Fruit fly (Drosophila melanogaster) whole organism, embryonic: ENCODE data around the gene RpL37A.
A peak's percentile ranks its signal among the peaks of the same experiment; 100 is the strongest.

Experiments used
- CG10147 ChIP-seq: fragments of 200-800 bp; sonication (Bioruptor generic); optimal IDR thresholded peaks from 2 replicates; lab custom pipeline; 2019; ENCODE audit warnings: missing biosample characterization, mild to moderate bottlenecking, missing genetic modification characterization, moderate library complexity
- CG10274 ChIP-seq: fragments of 200-800 bp; sonication (Bioruptor generic); optimal IDR thresholded peaks from 3 replicates; lab custom pipeline; 2017; ENCODE audit warnings: missing biosample characterization, mild to moderate bottlenecking, missing genetic modification characterization
- CG11085 ChIP-seq: fragments of 200-800 bp; sonication (Bioruptor generic); IDR thresholded peaks from 2 replicates; pipeline ENCODE4 v1.3.6; 2022; ENCODE audit warnings: missing biosample characterization, missing genetic modification characterization
- CG11093 ChIP-seq: fragments of 200-800 bp; sonication (Bioruptor generic); IDR thresholded peaks from 3 replicates; pipeline ENCODE4 v1.3.6; 2022; ENCODE audit warnings: missing biosample characterization, missing genetic modification characterization
- CG11504 ChIP-seq: fragments of 200-800 bp; sonication (Bioruptor generic); optimal IDR thresholded peaks from 3 replicates; lab custom pipeline; 2019; ENCODE audit warnings: missing biosample characterization, mild to moderate bottlenecking, missing genetic modification characterization, moderate library complexity
- CG13775 ChIP-seq: fragments of 200-800 bp; sonication (Bioruptor generic); optimal IDR thresholded peaks from 3 replicates; lab custom pipeline; 2017; ENCODE audit warnings: missing biosample characterization, mild to moderate bottlenecking, missing genetic modification characterization
- CG18262 ChIP-seq: fragments of 200-800 bp; optimal IDR thresholded peaks from 3 replicates; lab custom pipeline; 2019; ENCODE audit warnings: missing biosample characterization, mild to moderate bottlenecking, missing genetic modification characterization, moderate library complexity
- CG2129 ChIP-seq: fragments of 200-800 bp; sonication (Bioruptor generic); IDR thresholded peaks from 2 replicates; pipeline ENCODE4 v1.3.6; 2022; ENCODE audit warnings: missing biosample characterization, missing genetic modification characterization; ENCODE audit not compliant: partially characterized antibody
- CG2875 ChIP-seq: fragments of 200-800 bp; sonication (Bioruptor generic); optimal IDR thresholded peaks from 2 replicates; lab custom pipeline; 2017; ENCODE audit warnings: missing biosample characterization, mild to moderate bottlenecking, missing genetic modification characterization, missing genetic modification reagents
- CG30020 ChIP-seq: fragments of 200-800 bp; optimal IDR thresholded peaks from 2 replicates; lab custom pipeline; 2019; ENCODE audit warnings: missing biosample characterization, mild to moderate bottlenecking, missing genetic modification characterization, moderate library complexity
- CG4617 ChIP-seq: fragments of 200-800 bp; sonication (Bioruptor generic); optimal IDR thresholded peaks from 3 replicates; lab custom pipeline; 2016; ENCODE audit warnings: missing biosample characterization, missing genetic modification characterization, borderline replicate concordance
- CG4730 ChIP-seq: fragments of 200-800 bp; sonication (Bioruptor generic); IDR thresholded peaks from 2 replicates; pipeline ENCODE4 v1.3.6; 2022; ENCODE audit warnings: missing biosample characterization, missing genetic modification characterization
- CG5245 ChIP-seq: fragments of 200-800 bp; sonication (Bioruptor generic); optimal IDR thresholded peaks from 3 replicates; lab custom pipeline; 2016; ENCODE audit warnings: missing biosample characterization, missing genetic modification characterization
- CG6791 ChIP-seq: fragments of 200-800 bp; sonication (Bioruptor generic); IDR thresholded peaks from 3 replicates; pipeline ENCODE4 v1.3.6; 2022; ENCODE audit warnings: missing biosample characterization, missing genetic modification characterization; ENCODE audit not compliant: partially characterized antibody
- CG6854 ChIP-seq: fragments of 200-800 bp; sonication (Bioruptor generic); optimal IDR thresholded peaks from 3 replicates; lab custom pipeline; 2017; ENCODE audit warnings: missing biosample characterization, mild to moderate bottlenecking, missing genetic modification characterization
- CG7357 ChIP-seq: fragments of 200-800 bp; sonication (Bioruptor generic); IDR thresholded peaks from 3 replicates; pipeline ENCODE4 v1.3.6; 2022; ENCODE audit warnings: missing biosample characterization, missing genetic modification characterization
- CG7786 ChIP-seq: fragments of 200-800 bp; sonication (Bioruptor generic); optimal IDR thresholded peaks from 2 replicates; lab custom pipeline; 2016; ENCODE audit warnings: missing biosample characterization, missing genetic modification characterization
- CG8089 ChIP-seq: fragments of 200-800 bp; sonication (Bioruptor generic); optimal IDR thresholded peaks from 3 replicates; lab custom pipeline; 2016; ENCODE audit warnings: missing biosample characterization, missing genetic modification characterization
- CoRest ChIP-seq: fragments of 200-800 bp; sonication (Bioruptor generic); optimal IDR thresholded peaks from 3 replicates; lab custom pipeline; 2018; ENCODE audit warnings: missing biosample characterization, mild to moderate bottlenecking, missing genetic modification characterization, moderate library complexity
- Dip2 ChIP-seq: fragments of 200-800 bp; sonication (Bioruptor generic); IDR thresholded peaks from 2 replicates; pipeline ENCODE4 v1.3.6; 2022; ENCODE audit warnings: missing biosample characterization, missing genetic modification characterization
- HLHmδ ChIP-seq: fragments of 200-800 bp; sonication (Bioruptor generic); optimal IDR thresholded peaks from 2 replicates; lab custom pipeline; 2018; ENCODE audit warnings: missing biosample characterization, mild to moderate bottlenecking, missing genetic modification characterization, moderate library complexity
- HmgZ ChIP-seq: fragments of 200-800 bp; sonication (Bioruptor generic); optimal IDR thresholded peaks from 2 replicates; lab custom pipeline; 2018; ENCODE audit warnings: missing biosample characterization, mild to moderate bottlenecking, missing genetic modification characterization
- Hr78 ChIP-seq, 2 experiments: fragments of 200-800 bp in 1 of 2; fragments of >200 bp in 1 of 2; sonication (Bioruptor generic) in 1 of 2; optimal IDR thresholded peaks; 2 replicates each; lab custom pipeline; 2017 to 2019; ENCODE audit warnings: missing biosample characterization in 2 of 2, missing genetic modification characterization in 2 of 2, mild to moderate bottlenecking in 1 of 2, moderate library complexity in 1 of 2
- Kr ChIP-seq: fragments of 200-800 bp; sonication (Bioruptor generic); optimal IDR thresholded peaks from 2 replicates; lab custom pipeline; 2017; ENCODE audit warnings: missing biosample characterization, mild to moderate bottlenecking, missing genetic modification characterization
- Lpt ChIP-seq: fragments of >200 bp; optimal IDR thresholded peaks from 2 replicates; lab custom pipeline; 2018; ENCODE audit warnings: missing biosample characterization, missing genetic modification characterization
- MBD-R2 ChIP-seq: fragments of 200-800 bp; sonication (Bioruptor generic); IDR thresholded peaks from 2 replicates; pipeline ENCODE4 v1.3.6; 2022; ENCODE audit warnings: missing biosample characterization, missing genetic modification characterization
- Meics ChIP-seq: fragments of 200-800 bp; sonication (Bioruptor generic); optimal IDR thresholded peaks from 2 replicates; lab custom pipeline; 2017; ENCODE audit warnings: missing biosample characterization, mild to moderate bottlenecking, missing genetic modification characterization
- Nf-YB ChIP-seq: fragments of 200-800 bp; sonication (Bioruptor generic); optimal IDR thresholded peaks from 3 replicates; lab custom pipeline; 2019; ENCODE audit warnings: missing biosample characterization, mild to moderate bottlenecking, missing genetic modification characterization, moderate library complexity
- Sox100B ChIP-seq: fragments of 200-800 bp; sonication (Bioruptor generic); optimal IDR thresholded peaks from 3 replicates; lab custom pipeline; 2018; ENCODE audit warnings: missing biosample characterization, mild to moderate bottlenecking, missing genetic modification characterization
- Spps ChIP-seq: fragments of 200-800 bp; sonication (Bioruptor generic); optimal IDR thresholded peaks from 2 replicates; lab custom pipeline; 2018; ENCODE audit warnings: missing biosample characterization, mild to moderate bottlenecking, missing genetic modification characterization
- Taf1 ChIP-seq: fragments of 200-800 bp; sonication (Bioruptor generic); IDR thresholded peaks from 2 replicates; pipeline ENCODE4 v1.3.6; 2022; ENCODE audit warnings: missing biosample characterization, missing genetic modification characterization
- Xbp1 ChIP-seq: fragments of 200-800 bp; sonication (Bioruptor generic); optimal IDR thresholded peaks from 3 replicates; lab custom pipeline; 2016; ENCODE audit warnings: missing biosample characterization, mild to moderate bottlenecking, missing genetic modification characterization
- ase ChIP-seq: fragments of 200-800 bp; sonication (Bioruptor generic); IDR thresholded peaks from 3 replicates; pipeline ENCODE4 v1.3.6; 2022; ENCODE audit warnings: missing biosample characterization, missing genetic modification characterization
- bbx ChIP-seq: fragments of 200-800 bp; sonication (Bioruptor generic); IDR thresholded peaks from 2 replicates; pipeline ENCODE4 v1.3.6; 2022; ENCODE audit warnings: missing biosample characterization, missing genetic modification characterization; ENCODE audit not compliant: partially characterized antibody
- br ChIP-seq: fragments of >200 bp; optimal IDR thresholded peaks from 2 replicates; lab custom pipeline; 2017
- chm ChIP-seq: fragments of 200-800 bp; sonication (Bioruptor generic); IDR thresholded peaks from 2 replicates; pipeline ENCODE4 v1.3.6; 2022; ENCODE audit warnings: missing biosample characterization, missing genetic modification characterization
- dm ChIP-seq: fragments of 200-800 bp; sonication (Bioruptor generic); optimal IDR thresholded peaks from 3 replicates; lab custom pipeline; 2016; ENCODE audit warnings: missing biosample characterization, missing genetic modification characterization
- dmrt99B ChIP-seq: fragments of 200-800 bp; sonication (Bioruptor generic); optimal IDR thresholded peaks from 2 replicates; lab custom pipeline; 2018; ENCODE audit warnings: missing biosample characterization, mild to moderate bottlenecking, missing genetic modification characterization, moderate library complexity
- h ChIP-seq: fragments of >200 bp; optimal IDR thresholded peaks from 2 replicates; lab custom pipeline; 2017
- odd ChIP-seq: fragments of 200-800 bp; sonication (Bioruptor generic); optimal IDR thresholded peaks from 2 replicates; lab custom pipeline; 2017; ENCODE audit warnings: missing biosample characterization, mild to moderate bottlenecking, missing genetic modification characterization
- pb ChIP-seq: fragments of 200-800 bp; sonication (Bioruptor generic); optimal IDR thresholded peaks from 3 replicates; lab custom pipeline; 2016; ENCODE audit warnings: missing biosample characterization, missing genetic modification characterization
- prd ChIP-seq, 3 experiments: fragments of >200 bp in 2 of 3; fragments of 200-800 bp in 1 of 3; sonication (Bioruptor generic) in 1 of 3; optimal IDR thresholded peaks in 2 of 3; IDR thresholded peaks in 1 of 3; 2 replicates in 2 of 3; 3 replicates in 1 of 3; pipeline versions ENCODE4 v1.3.6 to Lab custom; 2017 to 2022; ENCODE audit warnings: missing biosample characterization in 1 of 3, missing genetic modification characterization in 1 of 3
- pum ChIP-seq: fragments of 200-800 bp; sonication (Bioruptor generic); optimal IDR thresholded peaks from 2 replicates; lab custom pipeline; 2016; ENCODE audit warnings: missing biosample characterization, missing genetic modification characterization
- seq ChIP-seq: fragments of 200-800 bp; sonication (Bioruptor generic); IDR thresholded peaks from 2 replicates; pipeline ENCODE4 v1.3.6; 2022; ENCODE audit warnings: missing biosample characterization, missing genetic modification characterization
- tap ChIP-seq: fragments of 200-800 bp; optimal IDR thresholded peaks from 3 replicates; lab custom pipeline; 2019; ENCODE audit warnings: missing biosample characterization, mild to moderate bottlenecking, missing genetic modification characterization, moderate library complexity
- vfl ChIP-seq: fragments of 200-800 bp; sonication (Bioruptor generic); optimal IDR thresholded peaks from 2 replicates; lab custom pipeline; 2016; ENCODE audit warnings: missing biosample characterization, missing genetic modification characterization
- zen2 ChIP-seq: fragments of 200-800 bp; sonication (Bioruptor generic); IDR thresholded peaks from 3 replicates; pipeline ENCODE4 v1.3.6; 2022; ENCODE audit warnings: missing biosample characterization, missing genetic modification characterization; ENCODE audit not compliant: partially characterized antibody
- zf30C ChIP-seq: fragments of 200-800 bp; sonication (Bioruptor generic); optimal IDR thresholded peaks from 3 replicates; lab custom pipeline; 2018; ENCODE audit warnings: missing biosample characterization, mild to moderate bottlenecking, missing genetic modification characterization

Gene RpL37A

DNA sequence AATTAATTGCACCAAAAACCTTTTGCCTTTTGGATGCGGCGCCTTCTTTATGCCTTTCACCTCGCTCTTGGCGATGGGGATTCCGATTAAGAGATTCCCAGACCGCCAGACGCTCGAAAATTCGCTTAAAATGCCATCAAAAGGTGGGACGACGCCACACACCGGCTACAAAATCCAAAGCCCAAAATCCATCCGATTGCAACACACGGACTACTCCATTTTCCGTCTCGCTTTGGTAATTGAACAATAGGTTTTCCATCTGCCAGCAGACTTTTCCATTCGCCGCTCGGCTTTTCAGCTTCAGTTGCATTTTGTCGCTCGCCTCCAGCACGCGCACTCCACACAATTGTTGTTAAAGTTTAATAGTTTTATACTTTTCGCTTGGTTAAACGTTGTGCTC lies 10.2 kb upstream of the RpL37A start, which contains the start of gene qtc:
Gene qtc (plus strand): TSS at position 301 of the 400 bp plus-strand sequence.
- TF ChIP-seq Sox100B (no peak), CG6791 (GFP tag; lab: Robert Waterston, UW) (peak; percentile 27; the same call in 1 of the 3 replicates)

DNA sequence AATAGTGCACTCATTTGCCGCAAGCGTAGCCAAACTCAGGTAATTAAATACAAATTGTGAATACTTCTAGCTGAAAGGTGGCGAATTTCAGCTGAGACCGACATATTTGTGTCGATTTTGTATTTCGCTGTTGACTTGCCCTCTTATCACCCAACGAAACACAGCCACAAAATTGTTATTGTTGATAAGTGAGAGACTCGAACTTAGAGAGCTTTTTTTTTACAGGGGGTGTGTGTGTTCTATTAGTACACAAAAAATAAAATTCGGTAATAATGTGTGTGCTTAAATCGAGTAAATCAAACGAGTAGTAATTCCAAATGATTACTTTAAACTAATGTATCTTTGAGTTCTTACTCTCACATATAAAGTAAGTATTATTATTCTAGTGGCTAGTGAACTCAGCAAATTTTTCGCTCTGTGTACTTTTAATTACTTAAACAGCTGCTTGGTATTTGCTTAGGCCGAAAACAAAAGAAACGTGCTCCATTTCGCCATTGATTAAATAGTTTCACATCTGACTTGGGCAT lies 9.7 kb upstream of the RpL37A start:
- TF ChIP-seq vfl (GFP tag; lab: Kevin White, UChicago): no peak
- peak; percentile 77 for TF ChIP-seq seq (GFP tag; lab: Robert Waterston, UW)
- peak; percentile 80 for TF ChIP-seq pum (GFP tag; lab: Kevin White, UChicago)
- peak; percentile 15 for TF ChIP-seq CG10274 (GFP tag; lab: Kevin White, UChicago)
- TF ChIP-seq CG5245 (GFP tag; lab: Kevin White, UChicago): peak; percentile 44
- TF ChIP-seq CG11085 (GFP tag; lab: Robert Waterston, UW): 0 out of 2 replicates have a peak, but pooled peaks have one; percentile 9
- TF ChIP-seq Spps (tag; lab: Kevin White, UChicago): no peak
- TF ChIP-seq bbx: no peak
- no peak for TF ChIP-seq HLHmδ (GFP tag; lab: Kevin White, UChicago)
- TF ChIP-seq CG18262: peak; percentile 45
- TF ChIP-seq Meics: peak; percentile 74
- TF ChIP-seq CoRest (tag; lab: Kevin White, UChicago): peak; percentile 28
- TF ChIP-seq Dip2 (GFP tag; lab: Robert Waterston, UW): no peak
- TF ChIP-seq Nf-YB (GFP tag; lab: Kevin White, UChicago): peak; percentile 42
- peak; percentile 87 for TF ChIP-seq dmrt99B (tag; lab: Kevin White, UChicago)
- 0 out of 3 replicates have a peak, but pooled peaks have one; percentile 33 for TF ChIP-seq CG7357
- TF ChIP-seq h (lab: Kevin White, UChicago): no peak
- TF ChIP-seq Kr (GFP tag; lab: Kevin White, UChicago): no peak
- TF ChIP-seq prd (optimal IDR thresholded peaks at IDR 0.05; lab: Kevin White, UChicago): no peak
- TF ChIP-seq prd (GFP tag; IDR thresholded peaks at IDR 0.05; lab: Robert Waterston, UW): peak; percentile 54; the same call in 2 of the 3 replicates
- TF ChIP-seq CG10147: peak; percentile 15
- TF ChIP-seq chm (GFP tag; lab: Robert Waterston, UW): no peak
- peak; percentile 51 for TF ChIP-seq CG7786
- TF ChIP-seq CG8089: no peak
- TF ChIP-seq Xbp1 (GFP tag; lab: Kevin White, UChicago): peak; percentile 36
- peak; percentile 61 for TF ChIP-seq tap (tag; lab: Kevin White, UChicago)
- TF ChIP-seq CG4617 (GFP tag; lab: Kevin White, UChicago): no peak
- TF ChIP-seq CG2129: no peak
- peak; percentile 72 for TF ChIP-seq odd (GFP tag; lab: Kevin White, UChicago)
- peak; percentile 72 for TF ChIP-seq Taf1
- TF ChIP-seq CG2875 (GFP tag; lab: Kevin White, UChicago): peak; percentile 40
- peak; percentile 35 for TF ChIP-seq CG13775
- TF ChIP-seq MBD-R2: peak; percentile 47; the same call in 1 of the 2 replicates
- TF ChIP-seq CG6854 (GFP tag; lab: Kevin White, UChicago): peak; percentile 55
- no peak for TF ChIP-seq zen2 (GFP tag; lab: Robert Waterston, UW)
- peak; percentile 70 for TF ChIP-seq zf30C (GFP tag; lab: Kevin White, UChicago)
- no peak for TF ChIP-seq br (lab: Kevin White, UChicago)
- peak; percentile 30; the same call in 1 of the 3 replicates for TF ChIP-seq ase (GFP tag; lab: Robert Waterston, UW)
- peak; percentile 71 for TF ChIP-seq CG11504 (tag; lab: Kevin White, UChicago)
- no peak for TF ChIP-seq dm
- peak; percentile 22 for TF ChIP-seq pb (GFP tag; lab: Kevin White, UChicago)
- 0 out of 3 replicates have a peak, but pooled peaks have one; percentile 32 for TF ChIP-seq CG11093 (GFP tag; lab: Robert Waterston, UW)
- no peak for TF ChIP-seq CG30020 (tag; lab: Kevin White, UChicago)
- TF ChIP-seq CG4730: peak; percentile 46; the same call in 1 of the 2 replicates
- peak; percentile 67 for TF ChIP-seq HmgZ
- no peak for TF ChIP-seq Lpt
- TF ChIP-seq Hr78 (GFP tag; optimal IDR thresholded peaks at IDR 0.05; lab: Kevin White, UChicago): no peak
